Worm (Caenorhabditis elegans): Measurements from ENCODE around the gene ins-14.
A peak's percentile ranks its signal among the peaks of the same experiment; 100 is the strongest.
"Not testable (repeated sequence)": the region's sequence is repeated elsewhere in the genome, so short reads cannot be mapped to it uniquely, and the experiment has no call there.

The ins-14 gene

DNA sequence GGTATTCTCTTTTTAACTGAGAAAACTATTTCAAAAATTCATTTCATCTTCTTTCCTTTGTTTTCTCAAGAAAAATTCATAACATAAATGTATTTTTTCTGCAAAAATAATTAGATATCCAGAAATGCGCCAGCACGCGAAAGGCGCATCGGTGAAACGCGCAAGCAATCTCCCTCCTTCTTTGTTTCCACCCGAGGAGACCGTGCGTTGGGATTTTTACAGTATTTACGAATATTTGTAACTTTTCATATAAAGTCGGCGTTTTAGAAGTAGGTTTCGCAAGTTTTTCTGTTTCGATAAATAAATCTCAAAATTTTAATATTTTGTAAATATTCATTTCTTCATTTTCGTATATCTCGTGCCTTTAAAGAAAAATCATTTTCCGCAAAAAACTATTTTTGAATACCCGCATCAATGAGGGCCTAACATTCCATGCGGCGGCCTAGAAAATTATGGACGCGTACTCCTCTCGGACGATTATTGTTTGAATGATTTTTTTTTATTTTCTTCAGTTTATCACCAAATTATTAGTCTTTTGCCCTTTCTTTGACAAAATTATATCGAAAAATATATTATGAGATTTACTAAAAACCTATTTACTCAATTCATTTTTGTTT, 30.9 kb upstream of the ins-14 start, which contains the start of gene ssup-72 (continued):
- TF ChIP-seq mep-1 (tag; optimal IDR thresholded peaks at IDR 0.05) (peak; percentile 65), attf-4 (tag; optimal IDR thresholded peaks at IDR 0.05) (no peak), dmd-8 (GFP tag; IDR thresholded peaks at IDR 0.05) (no peak), F49E8.2 (tag; optimal IDR thresholded peaks at IDR 0.05; ENCODE audit: borderline replicate concordance) (peak; percentile 60), Y75B8A.6 (GFP tag; IDR thresholded peaks at IDR 0.05) (no peak), madf-9 (GFP tag; conservative IDR thresholded peaks at IDR 0.05) (no peak; the same call in 1 of the 2 replicates), lir-3 (tag; optimal IDR thresholded peaks at IDR 0.05) (no peak), nhr-25 (tag; optimal IDR thresholded peaks at IDR 0.05; ENCODE audit: borderline replicate concordance, insufficient read depth) (no peak), rbr-2 (tag; optimal IDR thresholded peaks at IDR 0.05) (peak; percentile 49), Y5F2A.4 (GFP tag; optimal IDR thresholded peaks at IDR 0.05) (no peak), mdl-1 (tag; optimal IDR thresholded peaks at IDR 0.05) (peak in 1 of 2 experiments; percentile 32), spr-1 (tag; optimal IDR thresholded peaks at IDR 0.05) (peak; percentile 42), T20F7.1 (GFP tag; optimal IDR thresholded peaks at IDR 0.05) (peak; percentile 60), F37D6.2 (tag; optimal IDR thresholded peaks at IDR 0.05) (no peak), fos-1 (tag; optimal IDR thresholded peaks at IDR 0.05) (no peak), arid-1 (GFP tag; conservative IDR thresholded peaks at IDR 0.05) (no peak), lin-38 (GFP tag; IDR thresholded peaks at IDR 0.05) (no peak), nhr-42 (GFP tag; IDR thresholded peaks at IDR 0.05) (no peak), ZK337.2 (GFP tag; IDR thresholded peaks at IDR 0.05) (peak; percentile 43; the same call in 1 of the 2 replicates), saeg-2 (GFP tag; IDR thresholded peaks at IDR 0.05) (no peak), zag-1 (tag; optimal IDR thresholded peaks at IDR 0.05) (no peak), ceh-20 (GFP tag; IDR thresholded peaks at IDR 0.05) (no peak), unc-130 (GFP tag; optimal IDR thresholded peaks at IDR 0.05) (peak; percentile 75), D1046.2 (GFP tag; IDR thresholded peaks at IDR 0.05) (no peak), aha-1 (tag) (peak; percentile 5), sdz-12 (GFP tag; optimal IDR thresholded peaks at IDR 0.05) (no peak), dve-1 (tag; optimal IDR thresholded peaks at IDR 0.05; ENCODE audit: insufficient read depth) (peak; percentile 39), hlh-11 (tag; optimal IDR thresholded peaks at IDR 0.05) (peak; percentile 6), lin-29 (GFP tag; IDR thresholded peaks at IDR 0.05) (no peak), lin-39 (tag; optimal IDR thresholded peaks at IDR 0.05) (no peak), dmd-6 (GFP tag; IDR thresholded peaks at IDR 0.05) (no peak; the same call in 1 of the 2 replicates), nhr-111 (GFP tag; optimal IDR thresholded peaks at IDR 0.05) (no peak), tag-97 (GFP tag; IDR thresholded peaks at IDR 0.05) (no peak), zfp-3 (GFP tag; conservative IDR thresholded peaks at IDR 0.05) (no peak), nhr-41 (GFP tag; IDR thresholded peaks at IDR 0.05) (no peak), spr-3 (GFP tag; optimal IDR thresholded peaks at IDR 0.05) (no peak), nhr-11 (tag; optimal IDR thresholded peaks at IDR 0.05) (no peak), gei-8 (GFP tag; optimal IDR thresholded peaks at IDR 0.05) (no peak)

DNA sequence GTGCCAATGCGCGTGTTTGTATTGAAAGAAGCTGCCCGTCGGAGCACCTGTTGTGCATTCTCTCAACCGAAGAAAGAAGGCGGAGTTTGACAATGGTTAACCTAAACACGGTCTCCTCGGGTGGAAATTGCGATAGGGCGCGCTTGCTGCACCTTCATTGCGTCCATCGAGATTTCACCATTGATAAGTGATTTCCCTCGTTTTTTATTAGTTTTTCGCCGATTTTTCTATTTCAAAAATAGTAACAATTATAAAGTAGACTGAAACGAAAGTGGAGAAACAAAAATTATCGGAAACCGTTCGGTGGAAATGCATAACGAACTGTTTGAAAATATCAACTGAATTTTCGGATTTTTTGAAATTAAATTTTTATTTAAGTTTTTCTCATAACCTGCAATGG, 29.5 kb upstream of the ins-14 start, which contains the start of gene agr-1:
agr-1 (minus strand) TSS at position 101 of the 400 bp plus-strand sequence.
- TF ChIP-seq arid-1 (GFP tag; conservative IDR thresholded peaks at IDR 0.05); pqm-1 (tag; optimal IDR thresholded peaks at IDR 0.05); lin-1 (GFP tag; IDR thresholded peaks at IDR 0.05): not testable (repeated sequence)
